Worm (Caenorhabditis elegans): ENCODE data around the gene ZK994.6.

- no peak for TF ChIP-seq unc-62 (GFP tag; optimal IDR thresholded peaks at IDR 0.05 in 1 of 2)
- TF ChIP-seq unc-62 (tag; optimal IDR thresholded peaks at IDR 0.05), result no peak
- TF ChIP-seq dpl-1 (GFP tag; optimal IDR thresholded peaks at IDR 0.05), result no peak
- TF ChIP-seq Y48G9A.11 (GFP tag; IDR thresholded peaks at IDR 0.05), result no peak
- TF ChIP-seq skn-1 (tag; optimal IDR thresholded peaks at IDR 0.05), result no peak
- no peak for TF ChIP-seq aha-1 (tag)
- no peak for TF ChIP-seq snpc-4 (tag; optimal IDR thresholded peaks at IDR 0.05)
- TF ChIP-seq saeg-2 (GFP tag; IDR thresholded peaks at IDR 0.05), result no peak
- TF ChIP-seq ZK337.2 (GFP tag; IDR thresholded peaks at IDR 0.05), result no peak
- no peak for TF ChIP-seq ztf-11 (tag; optimal IDR thresholded peaks at IDR 0.05)
- peak; percentile 31 for TF ChIP-seq ama-1 (optimal IDR thresholded peaks at IDR 0.05)
- TF ChIP-seq mdl-1 (tag; optimal IDR thresholded peaks at IDR 0.05), result no peak
- TF ChIP-seq nhr-28 (tag; optimal IDR thresholded peaks at IDR 0.05), result no peak
Observed at ce11 chrV:8465386-8465785, 41.8 kb downstream of the ZK994.6 start, which contains the start of gene mrps-2.
